Worm (Caenorhabditis elegans): Measurements from ENCODE around the gene pgm-3.

DNA sequence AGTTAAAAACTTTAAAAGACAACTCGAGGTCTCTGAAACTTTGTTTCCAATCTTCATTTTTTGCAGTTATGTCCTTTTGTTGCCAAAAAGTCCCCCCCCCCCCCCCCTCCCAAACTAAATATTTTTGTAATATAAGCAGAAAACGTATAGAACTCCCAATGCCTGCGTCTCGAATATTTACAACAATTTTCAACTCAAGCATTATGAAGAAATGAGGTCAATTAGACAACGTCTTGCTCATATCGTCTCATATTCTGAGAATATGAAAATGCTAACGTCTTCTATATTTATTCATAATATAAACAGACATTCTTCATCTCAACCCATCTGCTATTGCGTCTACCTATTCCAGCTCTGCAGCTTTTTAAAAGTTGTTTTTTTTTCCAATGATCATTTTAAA is 7.4 kb upstream of the pgm-3 start, which contains the start of gene H23L24.1:
- no peak for TF ChIP-seq unc-120 (tag; optimal IDR thresholded peaks at IDR 0.05; ENCODE audit: poor library complexity, severe bottlenecking)
- TF ChIP-seq nhr-28 (tag; optimal IDR thresholded peaks at IDR 0.05) = no peak
- TF ChIP-seq ham-2 (GFP tag; optimal IDR thresholded peaks at IDR 0.05) = no peak
- TF ChIP-seq nhr-76 (tag; optimal IDR thresholded peaks at IDR 0.05) = no peak
- TF ChIP-seq flh-1 (GFP tag; optimal IDR thresholded peaks at IDR 0.05) = no peak
- no peak for TF ChIP-seq ces-1 (GFP tag; optimal IDR thresholded peaks at IDR 0.05)
- TF ChIP-seq lsy-2 (tag; optimal IDR thresholded peaks at IDR 0.05) = no peak
